Worm (Caenorhabditis elegans): ENCODE results near the gene pqn-51.

pqn-51 gene

DNA sequence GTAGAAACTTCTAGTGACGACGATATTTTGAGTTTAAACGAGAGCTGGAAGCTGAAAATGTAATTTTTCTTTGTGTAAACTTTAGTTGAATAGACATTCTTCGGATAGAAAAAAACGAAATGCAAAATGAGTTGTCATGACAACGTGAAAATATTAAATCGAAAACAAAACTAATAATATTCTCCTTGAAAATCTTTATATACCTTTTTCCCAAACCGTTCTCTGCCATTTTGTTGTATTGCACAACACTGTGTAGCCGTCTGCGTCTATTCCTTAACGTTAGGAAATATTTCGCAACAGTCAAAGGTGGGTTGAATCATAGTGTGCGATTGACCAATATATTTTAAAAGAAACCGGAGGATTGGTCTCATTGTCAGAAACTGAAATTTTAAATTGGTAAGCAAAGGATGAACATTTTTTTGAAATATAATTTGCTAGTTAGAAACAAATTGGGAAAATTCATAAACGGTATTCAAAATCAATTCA is 31.5 kb downstream of the pqn-51 start, which contains the start of gene Y58A7A.3 (continued):
- TF ChIP-seq cey-2 (tag; optimal IDR thresholded peaks at IDR 0.05; ENCODE audit: borderline replicate concordance, insufficient read depth) (no peak), ceh-32 (tag; optimal IDR thresholded peaks at IDR 0.05; ENCODE audit: poor library complexity) (no peak), egl-27 (tag; optimal IDR thresholded peaks at IDR 0.05) (no peak), dve-1 (tag; optimal IDR thresholded peaks at IDR 0.05; ENCODE audit: insufficient read depth) (peak; percentile 57), vab-7 (GFP tag; IDR thresholded peaks at IDR 0.05) (no peak), unc-62 (GFP tag; optimal IDR thresholded peaks at IDR 0.05 in 1 of 2) (no peak), unc-62 (tag; optimal IDR thresholded peaks at IDR 0.05) (no peak), ceh-62 (tag; optimal IDR thresholded peaks at IDR 0.05) (no peak), arid-1 (GFP tag; conservative IDR thresholded peaks at IDR 0.05) (no peak)

DNA sequence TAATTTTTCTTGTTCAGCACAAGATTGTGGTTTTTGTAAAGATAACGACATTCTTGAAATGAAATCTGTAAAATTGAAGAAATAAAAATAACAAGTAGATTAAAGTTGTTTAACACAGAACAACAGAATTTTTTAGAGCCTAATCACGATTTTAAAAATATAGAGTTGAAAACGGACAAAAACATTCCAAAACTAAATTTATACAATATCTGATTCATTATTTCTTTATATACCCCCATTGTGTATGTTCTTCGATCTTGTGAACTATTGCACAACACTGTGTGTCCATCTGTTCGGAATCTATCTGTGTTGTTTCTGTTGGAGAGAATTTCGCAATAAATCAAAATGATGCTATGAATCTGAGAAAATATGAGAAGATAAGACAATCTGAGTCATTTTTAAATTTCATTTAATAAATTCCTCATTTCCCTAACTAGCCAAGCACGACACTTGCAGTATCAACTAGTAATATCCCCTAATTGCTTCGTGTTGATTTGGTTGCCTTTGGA is 35.6 kb downstream of the pqn-51 start, which contains the start of gene Y58A7A.4:
Y58A7A.4 (minus strand) TSS at position 51 of the 509 bp plus-strand sequence.
- TF ChIP-seq zip-2 (tag; optimal IDR thresholded peaks at IDR 0.05) (peak; percentile 92), lim-7 (GFP tag; IDR thresholded peaks at IDR 0.05) (no peak), nhr-28 (tag; optimal IDR thresholded peaks at IDR 0.05) (peak; percentile 6)

DNA sequence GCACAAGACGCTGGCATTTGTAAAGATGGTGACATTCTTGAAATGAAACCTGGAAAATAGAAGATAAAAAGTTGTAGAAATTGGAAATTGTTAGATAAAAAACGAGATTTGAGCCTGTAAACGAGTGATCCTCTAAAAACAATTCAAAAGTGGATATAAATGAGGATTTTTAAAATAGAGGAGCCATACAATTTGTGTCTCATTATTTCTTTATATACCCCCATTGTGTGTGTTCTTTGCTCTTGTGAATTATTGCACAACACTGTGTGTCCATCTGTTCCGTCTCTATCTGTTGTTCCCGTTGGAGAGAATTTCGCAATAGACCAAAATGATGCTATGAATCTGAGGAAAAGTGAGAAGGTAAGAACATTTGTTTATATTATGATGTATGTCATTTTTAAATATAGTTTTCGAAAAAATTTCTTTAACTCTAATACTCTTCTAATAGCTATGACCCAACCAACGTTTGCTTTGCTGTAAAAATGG is 37.6 kb downstream of the pqn-51 start, which contains the start of gene Y58A7A.5:
Y58A7A.5 (minus strand) TSS at position 51 of the 486 bp plus-strand sequence.
- no peak for TF ChIP-seq nhr-102 (tag; optimal IDR thresholded peaks at IDR 0.05)
- no peak for TF ChIP-seq gei-8 (GFP tag; optimal IDR thresholded peaks at IDR 0.05)
- peak; percentile 57; the same call in 1 of the 2 replicates for TF ChIP-seq dmd-6 (GFP tag; IDR thresholded peaks at IDR 0.05)
- TF ChIP-seq zfp-2 (tag; optimal IDR thresholded peaks at IDR 0.05) = no peak
- no peak for TF ChIP-seq tag-97 (GFP tag; IDR thresholded peaks at IDR 0.05)
- no peak for TF ChIP-seq nhr-76 (tag; optimal IDR thresholded peaks at IDR 0.05)
- TF ChIP-seq ztf-11 (tag; optimal IDR thresholded peaks at IDR 0.05) = no peak
- TF ChIP-seq ceh-20 (GFP tag; IDR thresholded peaks at IDR 0.05) = no peak
- TF ChIP-seq mxl-3 (GFP tag; optimal IDR thresholded peaks at IDR 0.05) = no peak
- no peak for TF ChIP-seq php-3 (GFP tag; IDR thresholded peaks at IDR 0.05)
- TF ChIP-seq T20F7.1 (GFP tag; optimal IDR thresholded peaks at IDR 0.05) = peak; percentile 49
- TF ChIP-seq skn-1 (tag; optimal IDR thresholded peaks at IDR 0.05) = no peak
- no peak for TF ChIP-seq mdl-1 (tag; optimal IDR thresholded peaks at IDR 0.05)
- no peak for TF ChIP-seq daf-12 (tag; optimal IDR thresholded peaks at IDR 0.05)
- peak; percentile 28 for TF ChIP-seq dpl-1 (GFP tag; optimal IDR thresholded peaks at IDR 0.05)
- TF ChIP-seq ztf-7 (tag; optimal IDR thresholded peaks at IDR 0.05) = no peak
- TF ChIP-seq mdt-29 (GFP tag; IDR thresholded peaks at IDR 0.05) = no peak
- no peak for TF ChIP-seq ZK337.2 (GFP tag; IDR thresholded peaks at IDR 0.05)
- no peak for TF ChIP-seq mes-2 (tag; optimal IDR thresholded peaks at IDR 0.05; ENCODE audit: poor library complexity, severe bottlenecking)
- TF ChIP-seq ctbp-1 (GFP tag; IDR thresholded peaks at IDR 0.05) = no peak
- no peak for TF ChIP-seq attf-4 (tag; optimal IDR thresholded peaks at IDR 0.05)
- TF ChIP-seq lin-38 (GFP tag; IDR thresholded peaks at IDR 0.05) = no peak
- peak in 1 of 2 experiments; percentile 39 for TF ChIP-seq hif-1 (tag; optimal IDR thresholded peaks at IDR 0.05)
- TF ChIP-seq zfp-3 (GFP tag; conservative IDR thresholded peaks at IDR 0.05) = no peak
- no peak for TF ChIP-seq Y5F2A.4 (GFP tag; optimal IDR thresholded peaks at IDR 0.05)
- no peak for TF ChIP-seq snpc-4 (tag; optimal IDR thresholded peaks at IDR 0.05)
- peak; percentile 98 for TF ChIP-seq zip-2 (tag; optimal IDR thresholded peaks at IDR 0.05)
- peak; percentile 60 for TF ChIP-seq nhr-6 (tag; optimal IDR thresholded peaks at IDR 0.05)
- no peak for TF ChIP-seq sdz-12 (GFP tag; optimal IDR thresholded peaks at IDR 0.05)
- TF ChIP-seq nhr-77 (tag; optimal IDR thresholded peaks at IDR 0.05) = no peak
- no peak for TF ChIP-seq egl-27 (tag; optimal IDR thresholded peaks at IDR 0.05)
- TF ChIP-seq pqm-1 (tag; optimal IDR thresholded peaks at IDR 0.05) = peak; percentile 6
- peak; percentile 35 for TF ChIP-seq mep-1 (tag; optimal IDR thresholded peaks at IDR 0.05)
- no peak for TF ChIP-seq F10B5.3 (tag; optimal IDR thresholded peaks at IDR 0.05)
- TF ChIP-seq ama-1 (optimal IDR thresholded peaks at IDR 0.05) = no peak
- TF ChIP-seq lir-3 (tag; optimal IDR thresholded peaks at IDR 0.05) = no peak
- TF ChIP-seq hlh-30 (tag; optimal IDR thresholded peaks at IDR 0.05; ENCODE audit: insufficient read depth) = no peak
- no peak for TF ChIP-seq hmg-1.1 (GFP tag; IDR thresholded peaks at IDR 0.05)
